Worm (Caenorhabditis elegans) whole organism, midembryonic: ENCODE data around the gene abhd-5.2.

ENCODE experiments used
- T22C8.4 ChIP-seq: fragments of 200-800 bp; sonication (Bioruptor generic); IDR thresholded peaks from 2 replicates; pipeline ENCODE4 v1.3.6; 2022; ENCODE audit warnings: missing genetic modification characterization, missing compliant biosample characterization
- cog-1 ChIP-seq: sonication (generic microtip); optimal IDR thresholded peaks from 2 replicates; lab custom pipeline; 2016; ENCODE audit warnings: missing genetic modification characterization, missing compliant biosample characterization
- flt-1 ChIP-seq: fragments of 200-800 bp; sonication (Bioruptor generic); IDR thresholded peaks from 2 replicates; pipeline ENCODE4 v1.3.6; 2022; ENCODE audit warnings: missing genetic modification characterization, missing compliant biosample characterization
- klf-2 ChIP-seq: fragments of 200-800 bp; sonication (Bioruptor generic); conservative IDR thresholded peaks from 2 replicates; pipeline ENCODE4 v1.3.6; 2022; ENCODE audit warnings: missing genetic modification reagents, missing genetic modification characterization, missing compliant biosample characterization
- med-1 ChIP-seq: sonication (generic microtip); optimal IDR thresholded peaks from 2 replicates; lab custom pipeline; 2017; ENCODE audit warnings: missing genetic modification characterization, mild to moderate bottlenecking, missing compliant biosample characterization, antibody characterized with exemption, missing genetic modification reagents; ENCODE audit not compliant: insufficient read depth
- tab-1 ChIP-seq: fragments of 200-800 bp; sonication (Bioruptor generic); IDR thresholded peaks from 2 replicates; pipeline ENCODE4 v1.3.6; 2022; ENCODE audit warnings: missing genetic modification characterization, missing compliant biosample characterization
- ztf-23 ChIP-seq: fragments of 200-800 bp; sonication (Bioruptor generic); IDR thresholded peaks from 2 replicates; pipeline ENCODE4 v1.3.6; 2022; ENCODE audit warnings: missing genetic modification reagents, missing genetic modification characterization, missing compliant biosample characterization
- ztf-29 ChIP-seq: fragments of 200-800 bp; sonication (Bioruptor generic); IDR thresholded peaks from 2 replicates; pipeline ENCODE4 v1.3.6; 2022; ENCODE audit warnings: missing genetic modification reagents, missing genetic modification characterization, missing compliant biosample characterization

DNA sequence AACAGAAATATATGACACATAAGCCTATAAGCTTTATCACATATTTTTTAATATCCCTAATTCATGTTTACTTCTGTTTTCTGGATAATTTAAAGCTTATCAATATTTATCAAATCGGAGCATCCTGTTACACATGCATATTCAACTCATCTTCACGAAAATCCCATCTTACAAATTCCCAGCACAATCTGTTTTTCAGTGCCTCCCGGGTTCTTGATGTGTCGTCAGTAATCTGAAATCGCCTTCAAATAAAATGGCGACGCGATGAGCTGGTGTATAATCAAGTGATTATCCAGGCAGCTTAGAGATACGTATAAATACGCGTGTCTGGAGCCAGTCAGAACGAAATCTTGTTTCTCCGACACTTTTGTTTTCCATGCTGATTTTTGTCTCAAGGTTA, 6.0 kb downstream of the abhd-5.2 start:
- TF ChIP-seq klf-2 (GFP tag; lab: Robert Waterston, UW) = no peak
- TF ChIP-seq ztf-23 = no peak
- no peak for TF ChIP-seq flt-1
- no peak for TF ChIP-seq tab-1 (GFP tag; lab: Robert Waterston, UW)
- no peak for TF ChIP-seq T22C8.4 (GFP tag; lab: Robert Waterston, UW)
- TF ChIP-seq cog-1 (tag; lab: Kevin White, UChicago) = no peak
- TF ChIP-seq med-1 = no peak
- TF ChIP-seq ztf-29 = no peak
